Worm (Caenorhabditis elegans): Measurements from ENCODE around the gene gly-6.

The gly-6 gene

ce11 chrIII:4313061-4313962, 17.7 kb downstream of the gly-6 start, which contains the start of the genes evl-14 and dcn-1 (continued):
- TF ChIP-seq vab-15 (tag; optimal IDR thresholded peaks at IDR 0.05) (no peak), unc-130 (tag; optimal IDR thresholded peaks at IDR 0.05) (peak; percentile 60), unc-98 (GFP tag; IDR thresholded peaks at IDR 0.05) (no peak), sup-37 (GFP tag; optimal IDR thresholded peaks at IDR 0.05) (no peak), irx-1 (tag; optimal IDR thresholded peaks at IDR 0.05) (no peak), ceh-90 (tag; optimal IDR thresholded peaks at IDR 0.05) (no peak), pqm-1 (tag; optimal IDR thresholded peaks at IDR 0.05) (no peak)

DNA sequence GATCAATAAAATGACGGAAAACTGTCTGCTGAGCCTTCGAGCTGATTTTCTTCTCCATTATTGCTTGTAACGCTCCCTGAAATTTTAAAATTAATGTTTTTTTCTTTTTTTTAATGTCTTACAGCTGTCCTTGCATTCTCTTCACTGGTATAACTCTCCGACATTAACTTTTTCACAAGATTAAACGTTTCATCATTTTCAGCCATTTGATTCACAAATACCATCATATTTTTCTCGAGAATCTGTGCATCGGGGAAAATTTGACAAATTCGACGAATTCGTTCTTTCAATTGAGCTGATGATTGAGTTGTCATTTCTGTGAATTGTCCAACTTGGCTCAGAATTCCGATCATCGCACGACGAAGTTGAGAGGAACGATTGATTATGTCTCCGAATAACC, 21.7 kb downstream of the gly-6 start:
- TF ChIP-seq nhr-19 (GFP tag; conservative IDR thresholded peaks at IDR 0.05) (no peak), blmp-1 (tag; optimal IDR thresholded peaks at IDR 0.05) (no peak)

DNA sequence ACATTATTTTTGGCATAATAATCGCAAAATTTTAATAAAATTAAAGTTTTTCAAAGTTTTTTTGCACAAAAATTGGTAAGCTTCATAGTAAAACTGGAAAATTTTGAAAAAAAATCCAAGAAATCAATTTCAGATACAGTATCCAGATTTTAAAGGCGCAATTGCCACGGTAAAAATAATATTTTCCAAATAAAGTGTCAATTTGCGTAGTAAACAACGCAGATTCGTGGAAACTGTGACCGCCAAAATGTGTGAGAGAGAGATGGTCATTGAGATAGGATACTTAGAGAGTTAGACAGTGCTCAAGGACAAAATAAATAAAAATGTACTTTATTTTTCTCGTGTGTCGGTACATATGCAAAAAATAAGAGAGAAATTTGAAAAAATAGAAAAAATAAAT, 28.2 kb downstream of the gly-6 start:
- TF ChIP-seq efl-1 (optimal IDR thresholded peaks at IDR 0.05), result no peak
- peak in 1 of 2 experiments; percentile 88 for TF ChIP-seq efl-1 (GFP tag; optimal IDR thresholded peaks at IDR 0.05 in 1 of 2)
- peak; percentile 4 for TF ChIP-seq nhr-20 (tag; optimal IDR thresholded peaks at IDR 0.05)
- TF ChIP-seq ceh-82 (tag; optimal IDR thresholded peaks at IDR 0.05), result no peak
- peak; percentile 73 for TF ChIP-seq nhr-85 (tag)
- no peak for TF ChIP-seq nhr-90 (tag; optimal IDR thresholded peaks at IDR 0.05; ENCODE audit: poor library complexity)
- no peak for TF ChIP-seq isw-1 (GFP tag; IDR thresholded peaks at IDR 0.05)
- no peak for TF ChIP-seq nhr-19 (GFP tag; conservative IDR thresholded peaks at IDR 0.05)
- no peak for TF ChIP-seq ceh-8 (GFP tag; optimal IDR thresholded peaks at IDR 0.05)
- no peak for TF ChIP-seq irx-1 (tag; optimal IDR thresholded peaks at IDR 0.05)
- TF ChIP-seq ama-1 (optimal IDR thresholded peaks at IDR 0.05), result no peak
- TF ChIP-seq mep-1 (tag; optimal IDR thresholded peaks at IDR 0.05), result peak; percentile 52

DNA sequence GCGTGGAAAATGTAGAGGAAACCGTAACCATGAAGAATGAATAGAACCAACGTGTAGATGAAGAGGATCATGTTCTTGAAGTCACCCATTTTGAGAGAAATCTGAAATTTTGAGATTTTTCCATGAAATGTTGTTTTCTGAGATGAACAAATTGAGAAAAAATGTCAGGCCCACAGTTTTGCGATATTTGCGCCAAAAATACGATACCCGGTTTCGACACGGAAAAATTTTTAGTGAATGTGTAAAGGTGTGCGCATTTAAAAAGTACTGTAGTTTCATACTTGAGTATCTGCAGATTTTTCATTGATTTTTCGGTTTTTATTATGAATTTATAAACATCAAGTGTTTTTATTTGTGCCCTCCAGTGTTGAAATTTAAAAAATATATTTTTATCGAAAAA, 28.7 kb downstream of the gly-6 start, which contains the start of gene R10E4.9:
Gene R10E4.9 (minus strand): TSS at position 101 of the 400 bp plus-strand sequence.
- TF ChIP-seq nhr-71 (tag; optimal IDR thresholded peaks at IDR 0.05) (no peak), swsn-7 (tag; optimal IDR thresholded peaks at IDR 0.05) (no peak), C16A3.4 (tag; optimal IDR thresholded peaks at IDR 0.05) (no peak), nhr-90 (tag; optimal IDR thresholded peaks at IDR 0.05; ENCODE audit: poor library complexity) (no peak), ets-5 (GFP tag; IDR thresholded peaks at IDR 0.05) (no peak), mab-9 (GFP tag; IDR thresholded peaks at IDR 0.05) (no peak), ceh-63 (GFP tag; optimal IDR thresholded peaks at IDR 0.05) (no peak), hlh-17 (GFP tag; optimal IDR thresholded peaks at IDR 0.05; ENCODE audit: borderline replicate concordance) (no peak), nhr-84 (tag; optimal IDR thresholded peaks at IDR 0.05) (no peak), irx-1 (tag; optimal IDR thresholded peaks at IDR 0.05) (no peak), snu-23 (GFP tag; optimal IDR thresholded peaks at IDR 0.05) (no peak), ceh-88 (GFP tag; IDR thresholded peaks at IDR 0.05) (no peak), lin-15B (tag; optimal IDR thresholded peaks at IDR 0.05) (no peak), pag-3 (tag; optimal IDR thresholded peaks at IDR 0.05; ENCODE audit: borderline replicate concordance, insufficient read depth) (no peak), lin-39 (tag; optimal IDR thresholded peaks at IDR 0.05) (no peak), ama-1 (optimal IDR thresholded peaks at IDR 0.05) (no peak), unc-62 (GFP tag; optimal IDR thresholded peaks at IDR 0.05) (no peak)

- TF ChIP-seq efl-1 (optimal IDR thresholded peaks at IDR 0.05), result no peak
- peak in 1 of 2 experiments; percentile 9 for TF ChIP-seq efl-1 (GFP tag; optimal IDR thresholded peaks at IDR 0.05 in 1 of 2)
- no peak for TF ChIP-seq aha-1 (tag; optimal IDR thresholded peaks at IDR 0.05)
Measured at ce11 chrIII:4300989-4301498, 30.0 kb downstream of the gly-6 start, which contains the start of gene R10E4.11. TSS of gene R10E4.11 (minus strand) at chrIII:4301039.
